Worm (Caenorhabditis elegans): ENCODE results near the gene glf-1.

DNA sequence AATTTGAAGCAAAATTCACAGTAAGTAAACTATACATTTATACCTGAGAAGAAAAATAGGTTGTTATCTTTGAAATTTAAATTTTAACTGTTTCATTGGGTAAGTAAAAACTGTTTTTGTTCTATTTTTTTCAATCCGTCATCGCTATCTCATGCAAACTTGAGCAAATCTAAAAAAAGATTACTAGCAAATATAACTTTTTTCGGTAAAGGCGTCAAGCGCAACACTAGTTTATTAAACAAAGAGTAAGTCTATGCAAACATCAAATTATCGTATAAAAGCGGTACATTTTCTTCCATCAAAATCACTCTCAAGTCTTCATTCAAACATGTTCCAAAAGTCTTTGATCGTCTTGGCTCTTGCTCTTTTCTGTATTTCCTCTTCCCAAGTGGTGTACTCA, 9.6 kb downstream of the glf-1 start, which contains the start of gene nspb-6:
- TF ChIP-seq Y53G8AR.9 (GFP tag; conservative IDR thresholded peaks at IDR 0.05), result no peak
- TF ChIP-seq unc-62 (GFP tag; optimal IDR thresholded peaks at IDR 0.05), result no peak
- TF ChIP-seq hrde-1 (tag; optimal IDR thresholded peaks at IDR 0.05; ENCODE audit: borderline replicate concordance), result no peak
- no peak for TF ChIP-seq ceh-27 (GFP tag; optimal IDR thresholded peaks at IDR 0.05)
- TF ChIP-seq lag-1 (GFP tag; IDR thresholded peaks at IDR 0.05), result no peak
- no peak for TF ChIP-seq snpc-3.4 (tag; optimal IDR thresholded peaks at IDR 0.05)
- TF ChIP-seq dpl-1 (GFP tag; optimal IDR thresholded peaks at IDR 0.05), result no peak
- no peak for TF ChIP-seq madf-3 (GFP tag; IDR thresholded peaks at IDR 0.05)
- no peak for TF ChIP-seq madf-8 (GFP tag; conservative IDR thresholded peaks at IDR 0.05)
- TF ChIP-seq tbx-9 (tag; optimal IDR thresholded peaks at IDR 0.05; ENCODE audit: borderline replicate concordance), result no peak
- no peak for TF ChIP-seq ceh-40 (GFP tag; IDR thresholded peaks at IDR 0.05)
